Worm (Caenorhabditis elegans): Measurements from ENCODE around the gene ZK1128.7.

Gene ZK1128.7

DNA sequence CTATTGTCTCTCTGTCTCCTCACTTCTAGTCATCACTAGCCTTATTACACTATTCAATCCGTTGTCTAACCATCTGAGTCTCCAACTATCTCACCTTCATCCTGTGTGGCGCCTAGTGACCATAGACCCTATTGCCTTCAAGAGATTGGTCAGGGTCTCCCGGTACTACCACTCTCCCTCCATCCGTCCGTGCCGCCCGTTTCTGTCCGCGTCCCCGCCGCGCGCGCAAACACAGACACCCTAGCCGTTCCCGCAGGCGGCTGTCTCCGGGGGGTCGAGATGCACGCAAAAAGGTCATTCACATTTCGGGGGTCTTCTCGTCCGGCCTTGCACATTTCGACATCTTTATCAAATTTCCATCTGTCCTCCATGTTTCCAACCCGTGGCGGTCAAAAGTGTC lies 42.3 kb upstream of the ZK1128.7 start (continued):
- TF ChIP-seq zip-2 (tag; optimal IDR thresholded peaks at IDR 0.05) (no peak), mxl-3 (GFP tag; optimal IDR thresholded peaks at IDR 0.05) (peak; percentile 68), tra-1 (GFP tag; IDR thresholded peaks at IDR 0.05) (no peak), ceh-82 (tag; optimal IDR thresholded peaks at IDR 0.05) (no peak), madf-5 (GFP tag; IDR thresholded peaks at IDR 0.05) (no peak), hlh-11 (tag; optimal IDR thresholded peaks at IDR 0.05) (peak; percentile 63), mdt-29 (GFP tag; IDR thresholded peaks at IDR 0.05) (no peak), pqm-1 (tag; optimal IDR thresholded peaks at IDR 0.05) (no peak), nhr-77 (tag; optimal IDR thresholded peaks at IDR 0.05) (no peak), mdl-1 (tag; optimal IDR thresholded peaks at IDR 0.05) (peak in 1 of 2 experiments; percentile 25), arid-1 (GFP tag; conservative IDR thresholded peaks at IDR 0.05) (no peak), snpc-4 (tag; optimal IDR thresholded peaks at IDR 0.05) (no peak), hif-1 (tag; optimal IDR thresholded peaks at IDR 0.05) (peak in 1 of 2 experiments; percentile 9), ctbp-1 (GFP tag; IDR thresholded peaks at IDR 0.05) (0 out of 2 replicates have a peak, but pooled peaks have one; percentile 9), vab-7 (GFP tag; IDR thresholded peaks at IDR 0.05) (no peak), nhr-41 (GFP tag; IDR thresholded peaks at IDR 0.05) (no peak), ceh-20 (GFP tag; IDR thresholded peaks at IDR 0.05) (no peak), madf-9 (GFP tag; conservative IDR thresholded peaks at IDR 0.05) (peak; percentile 83), aha-1 (tag) (no peak), sdz-12 (GFP tag; optimal IDR thresholded peaks at IDR 0.05) (no peak), pha-4 (GFP tag; IDR thresholded peaks at IDR 0.05) (0 out of 2 replicates have a peak, but pooled peaks have one; percentile 6), pha-4 (tag; optimal IDR thresholded peaks at IDR 0.05) (no peak), F44E2.7 (GFP tag; IDR thresholded peaks at IDR 0.05) (no peak), R02D3.7 (tag; optimal IDR thresholded peaks at IDR 0.05) (no peak), F37D6.2 (tag; optimal IDR thresholded peaks at IDR 0.05) (no peak)

DNA sequence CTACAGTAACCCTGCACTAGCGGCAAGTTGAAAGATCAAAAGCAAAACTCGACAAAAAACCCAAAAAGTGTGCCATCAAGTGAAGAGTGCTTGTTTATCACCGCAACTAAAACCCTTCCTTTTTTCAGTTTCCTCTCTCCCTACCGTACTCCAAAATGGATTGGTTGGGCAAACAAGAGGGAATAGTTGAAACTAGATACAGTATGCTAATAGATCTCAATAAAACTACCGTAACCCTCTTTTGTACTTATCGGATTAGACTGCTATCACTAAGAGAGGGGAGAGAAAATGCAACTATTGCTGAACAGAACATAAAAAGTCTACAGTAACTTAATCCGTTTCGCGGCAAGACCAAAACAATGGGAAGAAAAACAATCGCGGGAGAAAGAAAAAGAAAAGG lies 41.4 kb upstream of the ZK1128.7 start:
- TF ChIP-seq sdz-12 (GFP tag; optimal IDR thresholded peaks at IDR 0.05) (no peak), ceh-82 (tag; optimal IDR thresholded peaks at IDR 0.05) (no peak), nhr-48 (tag; optimal IDR thresholded peaks at IDR 0.05) (no peak), unc-62 (GFP tag; optimal IDR thresholded peaks at IDR 0.05 in 1 of 2) (no peak), unc-62 (tag; optimal IDR thresholded peaks at IDR 0.05) (no peak), lim-7 (GFP tag; IDR thresholded peaks at IDR 0.05) (no peak), lsy-2 (tag; optimal IDR thresholded peaks at IDR 0.05) (peak in 1 of 2 experiments; percentile 57), T20F7.1 (GFP tag; optimal IDR thresholded peaks at IDR 0.05) (no peak), mxl-3 (GFP tag; optimal IDR thresholded peaks at IDR 0.05) (no peak), nhr-11 (tag; optimal IDR thresholded peaks at IDR 0.05) (no peak), egl-27 (tag; optimal IDR thresholded peaks at IDR 0.05) (no peak), lin-13 (GFP tag; optimal IDR thresholded peaks at IDR 0.05) (no peak), R02D3.7 (tag; optimal IDR thresholded peaks at IDR 0.05) (no peak), daf-16 (GFP tag; optimal IDR thresholded peaks at IDR 0.05) (no peak), daf-16 (tag; optimal IDR thresholded peaks at IDR 0.05) (peak; percentile 41), fkh-10 (GFP tag; optimal IDR thresholded peaks at IDR 0.05) (no peak), pqm-1 (tag; optimal IDR thresholded peaks at IDR 0.05) (peak; percentile 8), lin-38 (GFP tag; IDR thresholded peaks at IDR 0.05) (no peak), mes-2 (tag; optimal IDR thresholded peaks at IDR 0.05; ENCODE audit: poor library complexity, severe bottlenecking) (no peak), vab-7 (GFP tag; IDR thresholded peaks at IDR 0.05) (no peak), Y75B8A.6 (GFP tag; IDR thresholded peaks at IDR 0.05) (no peak), nhr-42 (GFP tag; IDR thresholded peaks at IDR 0.05) (no peak), pha-4 (GFP tag; IDR thresholded peaks at IDR 0.05) (no peak), pha-4 (tag; optimal IDR thresholded peaks at IDR 0.05) (no peak), lin-39 (tag; optimal IDR thresholded peaks at IDR 0.05) (no peak), ctbp-1 (GFP tag; IDR thresholded peaks at IDR 0.05) (no peak), Y105C5A.15 (GFP tag; IDR thresholded peaks at IDR 0.05) (no peak), nhr-28 (tag; optimal IDR thresholded peaks at IDR 0.05) (peak; percentile 47), mdt-29 (GFP tag; IDR thresholded peaks at IDR 0.05) (no peak), F26F4.8 (GFP tag; conservative IDR thresholded peaks at IDR 0.05) (no peak), spr-1 (tag; optimal IDR thresholded peaks at IDR 0.05) (no peak)
